Fruit fly (Drosophila melanogaster): ENCODE results near the gene KdelR.

DNA sequence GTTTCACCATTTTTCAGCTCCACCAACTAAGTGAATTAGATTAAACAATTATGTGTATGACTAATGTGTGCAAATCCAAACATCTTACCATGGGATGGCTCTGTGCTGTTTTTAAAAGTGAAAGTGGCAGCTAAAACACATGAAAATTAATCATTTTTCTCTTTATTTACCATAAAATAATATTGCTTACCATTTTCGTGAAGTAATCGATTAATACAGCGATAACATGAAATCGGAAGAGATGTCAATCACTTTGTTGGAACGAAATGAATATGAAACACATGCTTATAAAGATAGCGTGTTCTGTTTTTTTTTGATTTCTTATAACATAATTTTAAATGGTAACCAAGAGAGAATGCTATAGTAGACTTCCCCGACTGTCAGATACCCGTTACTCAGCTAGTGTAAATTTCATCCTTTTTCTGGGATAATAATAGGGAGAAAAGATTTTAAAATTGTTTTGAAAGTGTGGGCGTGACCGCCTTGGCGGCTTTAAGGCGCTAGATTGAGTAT, 22.8 kb upstream of the KdelR start:
- TF ChIP-seq gl (tag; optimal IDR thresholded peaks at IDR 0.05) (no peak), CG13204 (GFP tag; optimal IDR thresholded peaks at IDR 0.05) (no peak), CG8301 (tag; optimal IDR thresholded peaks at IDR 0.05) (no peak), CG9948 (tag; optimal IDR thresholded peaks at IDR 0.05) (no peak), Pif1A (GFP tag; optimal IDR thresholded peaks at IDR 0.05) (no peak)
